Worm (Caenorhabditis elegans) whole organism, late embryonic: ENCODE data around the gene dac-1.

Source experiments
- C08G9.2 ChIP-seq: sonication (generic microtip); optimal IDR thresholded peaks from 2 replicates; lab custom pipeline; 2016; ENCODE audit warnings: mild to moderate bottlenecking, missing genetic modification characterization, moderate library complexity, missing compliant biosample characterization
- ama-1 ChIP-seq: fragments of 150-350 bp; optimal IDR thresholded peaks from 2 replicates; lab custom pipeline; 2014
- ceh-6 ChIP-seq: fragments of 200-800 bp; sonication (Bioruptor generic); optimal IDR thresholded peaks from 2 replicates; lab custom pipeline; 2018; ENCODE audit warnings: mild to moderate bottlenecking, missing genetic modification characterization, missing compliant biosample characterization
- elt-2 ChIP-seq: sonication (generic microtip); optimal IDR thresholded peaks from 2 replicates; lab custom pipeline; 2016; ENCODE audit warnings: missing genetic modification reagents, missing genetic modification characterization, missing compliant biosample characterization
- ets-4 ChIP-seq: sonication (generic microtip); optimal IDR thresholded peaks from 2 replicates; lab custom pipeline; 2016; ENCODE audit warnings: missing genetic modification characterization, missing compliant biosample characterization
- hlh-15 ChIP-seq: sonication (generic microtip); optimal IDR thresholded peaks from 2 replicates; lab custom pipeline; 2016; ENCODE audit warnings: missing genetic modification characterization, missing compliant biosample characterization
- lin-11 ChIP-seq: fragments of 200-800 bp; sonication (Bioruptor generic); optimal IDR thresholded peaks from 2 replicates; lab custom pipeline; 2018; ENCODE audit warnings: mild to moderate bottlenecking, missing genetic modification characterization, missing compliant biosample characterization
- nfya-1 ChIP-seq: sonication (generic microtip); optimal IDR thresholded peaks from 2 replicates; lab custom pipeline; 2017; ENCODE audit warnings: missing genetic modification characterization, mild to moderate bottlenecking, missing compliant biosample characterization, antibody characterized with exemption, moderate library complexity
- ref-2 ChIP-seq: sonication (generic microtip); optimal IDR thresholded peaks from 2 replicates; lab custom pipeline; 2016; ENCODE audit warnings: missing genetic modification characterization, missing compliant biosample characterization
- sox-4 ChIP-seq: sonication (generic microtip); optimal IDR thresholded peaks from 2 replicates; lab custom pipeline; 2017; ENCODE audit warnings: mild to moderate bottlenecking, missing genetic modification characterization, inconsistent platforms, missing compliant biosample characterization
- zip-5 ChIP-seq: sonication (generic microtip); optimal IDR thresholded peaks from 2 replicates; lab custom pipeline; 2016; ENCODE audit warnings: missing genetic modification characterization, missing compliant biosample characterization

DNA sequence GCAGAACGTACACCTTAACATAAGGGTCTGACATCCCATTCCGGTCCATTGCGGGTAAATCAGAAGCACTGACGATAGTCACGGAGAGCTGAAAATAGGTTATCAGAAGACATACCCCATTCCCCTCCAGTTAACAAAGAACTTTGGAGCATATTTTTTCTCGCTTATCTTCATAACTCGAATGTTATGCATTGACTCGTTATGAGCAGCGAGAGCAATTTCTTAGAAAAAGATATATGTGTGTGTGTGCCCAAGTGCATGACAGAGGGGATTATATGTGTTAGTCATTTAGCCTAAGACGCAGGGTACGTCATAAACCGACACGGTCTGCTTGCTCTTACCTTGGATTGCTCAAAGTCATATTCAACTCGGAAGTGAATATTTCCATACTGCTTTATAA lies 26.3 kb upstream of the dac-1 start:
- TF ChIP-seq lin-11 (tag; lab: Kevin White, UChicago) (no peak), ref-2 (tag; lab: Kevin White, UChicago) (no peak), sox-4 (tag; lab: Kevin White, UChicago) (no peak), ets-4 (tag; lab: Kevin White, UChicago) (no peak), elt-2 (tag; lab: Kevin White, UChicago) (no peak), ama-1 (no peak), ceh-6 (GFP tag; lab: Kevin White, UChicago) (no peak), nfya-1 (tag; lab: Kevin White, UChicago) (no peak), zip-5 (tag; lab: Kevin White, UChicago) (no peak), hlh-15 (tag; lab: Kevin White, UChicago) (no peak), C08G9.2 (tag; lab: Kevin White, UChicago) (no peak)
